Fruit fly (Drosophila melanogaster) whole organism, embryonic: ENCODE data around the gene CG43233.

ENCODE experiments used
- Atf-2 ChIP-seq: fragments of 200-800 bp; sonication (Bioruptor generic); optimal IDR thresholded peaks from 2 replicates; lab custom pipeline; 2016; ENCODE audit warnings: missing biosample characterization, missing genetic modification characterization
- Awh ChIP-seq: fragments of 200-800 bp; sonication (Bioruptor generic); IDR thresholded peaks from 2 replicates; pipeline ENCODE4, ENCODE4 v1.3.6; 2022; ENCODE audit warnings: missing biosample characterization, missing genetic modification characterization
- Bgb ChIP-seq: fragments of 200-800 bp; sonication (Bioruptor generic); IDR thresholded peaks from 2 replicates; pipeline ENCODE4 v1.3.6; 2022; ENCODE audit warnings: missing biosample characterization, missing genetic modification characterization; ENCODE audit not compliant: partially characterized antibody
- CG10565 ChIP-seq: fragments of 200-800 bp; sonication (Bioruptor generic); optimal IDR thresholded peaks from 3 replicates; lab custom pipeline; 2016; ENCODE audit warnings: missing biosample characterization, mild to moderate bottlenecking, missing genetic modification characterization
- CG11093 ChIP-seq: fragments of 200-800 bp; sonication (Bioruptor generic); IDR thresholded peaks from 3 replicates; pipeline ENCODE4 v1.3.6; 2022; ENCODE audit warnings: missing biosample characterization, missing genetic modification characterization
- CG12769 ChIP-seq: fragments of 200-800 bp; sonication (Bioruptor generic); optimal IDR thresholded peaks from 2 replicates; lab custom pipeline; 2019; ENCODE audit warnings: missing biosample characterization, mild to moderate bottlenecking, missing genetic modification characterization, moderate library complexity
- CG14860 ChIP-seq: fragments of 200-800 bp; sonication (Bioruptor generic); IDR thresholded peaks from 3 replicates; pipeline ENCODE4 v1.3.6; 2022; ENCODE audit warnings: missing biosample characterization, missing genetic modification characterization; ENCODE audit not compliant: partially characterized antibody
- CG15269 ChIP-seq: fragments of 200-800 bp; sonication (Bioruptor generic); optimal IDR thresholded peaks from 2 replicates; lab custom pipeline; 2018; ENCODE audit warnings: missing biosample characterization, mild to moderate bottlenecking, missing genetic modification characterization, moderate library complexity
- CG16863 ChIP-seq: fragments of 200-800 bp; sonication (Bioruptor generic); optimal IDR thresholded peaks from 3 replicates; lab custom pipeline; 2016; ENCODE audit warnings: missing biosample characterization, missing genetic modification characterization
- CG17361 ChIP-seq: fragments of 200-800 bp; sonication (Bioruptor generic); IDR thresholded peaks from 3 replicates; pipeline ENCODE4 v1.3.6; 2022; ENCODE audit warnings: missing biosample characterization, missing genetic modification characterization
- CG17385 ChIP-seq: fragments of 200-800 bp; sonication (Bioruptor generic); optimal IDR thresholded peaks from 3 replicates; lab custom pipeline; 2018; ENCODE audit warnings: missing biosample characterization, mild to moderate bottlenecking, missing genetic modification characterization
- CG2116 ChIP-seq: fragments of 200-800 bp; sonication (Bioruptor generic); optimal IDR thresholded peaks from 3 replicates; lab custom pipeline; 2018; ENCODE audit warnings: missing biosample characterization, mild to moderate bottlenecking, missing genetic modification characterization
- CG32772 ChIP-seq: fragments of 200-800 bp; sonication (Bioruptor generic); IDR thresholded peaks from 2 replicates; pipeline ENCODE4 v1.3.6; 2022; ENCODE audit warnings: missing biosample characterization, missing genetic modification characterization
- CG3281 ChIP-seq: fragments of 200-800 bp; sonication (Bioruptor generic); optimal IDR thresholded peaks from 3 replicates; lab custom pipeline; 2017; ENCODE audit warnings: missing biosample characterization, mild to moderate bottlenecking, missing genetic modification characterization
- CG34422 ChIP-seq: fragments of 200-800 bp; sonication (Bioruptor generic); IDR thresholded peaks from 3 replicates; pipeline ENCODE4 v1.3.6; 2022; ENCODE audit warnings: missing biosample characterization, missing genetic modification characterization
- CG4328 ChIP-seq: fragments of 200-800 bp; sonication (Bioruptor generic); optimal IDR thresholded peaks from 3 replicates; lab custom pipeline; 2017; ENCODE audit warnings: missing biosample characterization, missing genetic modification reagents, missing genetic modification characterization
- CG5180 ChIP-seq: fragments of 200-800 bp; sonication (Bioruptor generic); optimal IDR thresholded peaks from 3 replicates; lab custom pipeline; 2017; ENCODE audit warnings: missing biosample characterization, missing genetic modification characterization, mild to moderate bottlenecking, moderate library complexity, missing genetic modification reagents
- CG6272 ChIP-seq: fragments of 200-800 bp; sonication (Bioruptor generic); IDR thresholded peaks from 2 replicates; pipeline ENCODE4 v1.3.6; 2022; ENCODE audit warnings: missing biosample characterization, missing genetic modification characterization
- CG8089 ChIP-seq: fragments of 200-800 bp; sonication (Bioruptor generic); optimal IDR thresholded peaks from 3 replicates; lab custom pipeline; 2016; ENCODE audit warnings: missing biosample characterization, missing genetic modification characterization
- CG8290 ChIP-seq, 3 experiments: fragments of 200-800 bp; sonication (Bioruptor generic); optimal IDR thresholded peaks; 2 replicates each; lab custom pipeline; 2016 to 2019; ENCODE audit warnings: missing biosample characterization in 3 of 3, missing genetic modification characterization in 3 of 3, mild to moderate bottlenecking in 2 of 3, moderate library complexity in 1 of 3
- CTCF ChIP-seq: fragments of 200-800 bp; sonication (Bioruptor generic); optimal IDR thresholded peaks from 2 replicates; lab custom pipeline; 2017; ENCODE audit warnings: missing biosample characterization, mild to moderate bottlenecking, missing genetic modification characterization, moderate library complexity
- D19A ChIP-seq: fragments of 200-800 bp; optimal IDR thresholded peaks from 3 replicates; lab custom pipeline; 2019; ENCODE audit warnings: missing biosample characterization, mild to moderate bottlenecking, missing genetic modification characterization, moderate library complexity
- Elba2 ChIP-seq: fragments of 200-800 bp; sonication (Bioruptor generic); optimal IDR thresholded peaks from 3 replicates; lab custom pipeline; 2016; ENCODE audit warnings: missing biosample characterization, missing genetic modification characterization
- Gug ChIP-seq: fragments of 200-800 bp; sonication (Bioruptor generic); IDR thresholded peaks from 4 replicates; pipeline ENCODE4 v1.3.6; 2022; ENCODE audit warnings: missing biosample characterization, missing genetic modification characterization
- H2.0 ChIP-seq: fragments of 200-800 bp; sonication (Bioruptor generic); IDR thresholded peaks from 2 replicates; pipeline ENCODE4 v1.3.6; 2022; ENCODE audit warnings: missing biosample characterization, missing genetic modification characterization
- Max ChIP-seq: fragments of 200-800 bp; sonication (Bioruptor generic); optimal IDR thresholded peaks from 2 replicates; lab custom pipeline; 2016; ENCODE audit warnings: missing biosample characterization, mild to moderate bottlenecking, missing genetic modification characterization
- Myb ChIP-seq: fragments of 200-800 bp; sonication (Bioruptor generic); optimal IDR thresholded peaks from 2 replicates; lab custom pipeline; 2016; ENCODE audit warnings: missing biosample characterization, missing genetic modification characterization
- Nf-YA ChIP-seq: fragments of 200-800 bp; sonication (Bioruptor generic); IDR thresholded peaks from 2 replicates; pipeline ENCODE4 v1.3.6; 2022; ENCODE audit warnings: missing biosample characterization, missing genetic modification characterization
- Nf-YB ChIP-seq: fragments of 200-800 bp; sonication (Bioruptor generic); optimal IDR thresholded peaks from 3 replicates; lab custom pipeline; 2019; ENCODE audit warnings: missing biosample characterization, mild to moderate bottlenecking, missing genetic modification characterization, moderate library complexity
- Oaz ChIP-seq: fragments of 200-800 bp; sonication (Bioruptor generic); IDR thresholded peaks from 2 replicates; pipeline ENCODE4 v1.3.6; 2022; ENCODE audit warnings: missing biosample characterization, missing genetic modification characterization
- Opbp ChIP-seq: fragments of 200-800 bp; sonication (Bioruptor generic); IDR thresholded peaks from 3 replicates; pipeline ENCODE4 v1.3.6; 2022; ENCODE audit warnings: missing biosample characterization, missing genetic modification characterization; ENCODE audit not compliant: partially characterized antibody
- YL-1 ChIP-seq: fragments of 200-800 bp; sonication (Bioruptor generic); optimal IDR thresholded peaks from 3 replicates; lab custom pipeline; 2017; ENCODE audit warnings: missing biosample characterization, mild to moderate bottlenecking, missing genetic modification characterization
- ac ChIP-seq: fragments of 200-800 bp; sonication (Bioruptor generic); optimal IDR thresholded peaks from 3 replicates; lab custom pipeline; 2017; ENCODE audit warnings: missing biosample characterization, mild to moderate bottlenecking, missing genetic modification characterization
- ash1 ChIP-seq: fragments of 200-800 bp; sonication (Bioruptor generic); optimal IDR thresholded peaks from 2 replicates; lab custom pipeline; 2018; ENCODE audit warnings: missing biosample characterization, mild to moderate bottlenecking, missing genetic modification characterization
- bcd ChIP-seq: fragments of 200-800 bp; sonication (Bioruptor generic); optimal IDR thresholded peaks from 2 replicates; lab custom pipeline; 2017; ENCODE audit warnings: missing biosample characterization, mild to moderate bottlenecking, missing genetic modification characterization
- chn ChIP-seq: fragments of 200-800 bp; sonication (Bioruptor generic); optimal IDR thresholded peaks from 2 replicates; lab custom pipeline; 2016; ENCODE audit warnings: missing biosample characterization, missing genetic modification characterization
- crc ChIP-seq: fragments of 200-800 bp; sonication (Bioruptor generic); optimal IDR thresholded peaks from 2 replicates; lab custom pipeline; 2016; ENCODE audit warnings: missing biosample characterization, missing genetic modification characterization
- crol ChIP-seq: fragments of 200-800 bp; sonication (Bioruptor generic); IDR thresholded peaks from 2 replicates; pipeline ENCODE4 v1.3.6; 2022; ENCODE audit warnings: missing biosample characterization, missing genetic modification characterization
- en ChIP-seq: fragments of 200-800 bp; sonication (Bioruptor generic); optimal IDR thresholded peaks from 2 replicates; lab custom pipeline; 2016; ENCODE audit warnings: missing biosample characterization, missing genetic modification characterization
- gcm2 ChIP-seq: fragments of 200-800 bp; sonication (Bioruptor generic); optimal IDR thresholded peaks from 2 replicates; lab custom pipeline; 2016; ENCODE audit warnings: missing biosample characterization, missing genetic modification characterization
- grau ChIP-seq: fragments of 200-800 bp; optimal IDR thresholded peaks from 3 replicates; lab custom pipeline; 2019; ENCODE audit warnings: missing biosample characterization, mild to moderate bottlenecking, missing genetic modification characterization, moderate library complexity
- gt ChIP-seq: fragments of 200-800 bp; sonication (Bioruptor generic); IDR thresholded peaks from 2 replicates; pipeline ENCODE4 v1.3.6; 2022; ENCODE audit warnings: missing biosample characterization, missing genetic modification characterization
- h ChIP-seq: fragments of >200 bp; optimal IDR thresholded peaks from 2 replicates; lab custom pipeline; 2017
- insv ChIP-seq, 2 experiments: fragments of 200-800 bp; sonication (Bioruptor generic); optimal IDR thresholded peaks; 3 replicates each; lab custom pipeline; 2016 to 2018; ENCODE audit warnings: missing biosample characterization in 2 of 2, missing genetic modification characterization in 2 of 2
- ken ChIP-seq: fragments of 200-800 bp; sonication (Bioruptor generic); IDR thresholded peaks from 3 replicates; pipeline ENCODE4 v1.3.6; 2022; ENCODE audit warnings: missing biosample characterization, missing genetic modification characterization
- nerfin-1 ChIP-seq: fragments of 200-800 bp; sonication (Bioruptor generic); optimal IDR thresholded peaks from 3 replicates; lab custom pipeline; 2019; ENCODE audit warnings: missing biosample characterization, mild to moderate bottlenecking, missing genetic modification characterization, moderate library complexity
- nmo ChIP-seq: fragments of 200-800 bp; sonication (Bioruptor generic); optimal IDR thresholded peaks from 2 replicates; lab custom pipeline; 2018; ENCODE audit warnings: missing biosample characterization, mild to moderate bottlenecking, missing genetic modification characterization, moderate library complexity
- peb ChIP-seq: fragments of 200-800 bp; sonication (Bioruptor generic); IDR thresholded peaks from 2 replicates; pipeline ENCODE4 v1.3.6; 2022; ENCODE audit warnings: missing biosample characterization, missing genetic modification characterization
- pros ChIP-seq: fragments of 200-800 bp; sonication (Bioruptor generic); optimal IDR thresholded peaks from 3 replicates; lab custom pipeline; 2019; ENCODE audit warnings: missing biosample characterization, mild to moderate bottlenecking, missing genetic modification characterization, moderate library complexity
- sima ChIP-seq: fragments of 200-800 bp; sonication (Bioruptor generic); optimal IDR thresholded peaks from 2 replicates; lab custom pipeline; 2016; ENCODE audit warnings: missing biosample characterization, missing genetic modification characterization
- wdn ChIP-seq: fragments of 200-800 bp; sonication (Bioruptor generic); IDR thresholded peaks from 2 replicates; pipeline ENCODE4 v1.3.6; 2022; ENCODE audit warnings: missing biosample characterization, missing genetic modification characterization
- z ChIP-seq: fragments of 200-800 bp; sonication (Bioruptor generic); IDR thresholded peaks from 3 replicates; pipeline ENCODE4 v1.3.6; 2022; ENCODE audit warnings: missing biosample characterization, missing genetic modification characterization

Gene CG43233

DNA sequence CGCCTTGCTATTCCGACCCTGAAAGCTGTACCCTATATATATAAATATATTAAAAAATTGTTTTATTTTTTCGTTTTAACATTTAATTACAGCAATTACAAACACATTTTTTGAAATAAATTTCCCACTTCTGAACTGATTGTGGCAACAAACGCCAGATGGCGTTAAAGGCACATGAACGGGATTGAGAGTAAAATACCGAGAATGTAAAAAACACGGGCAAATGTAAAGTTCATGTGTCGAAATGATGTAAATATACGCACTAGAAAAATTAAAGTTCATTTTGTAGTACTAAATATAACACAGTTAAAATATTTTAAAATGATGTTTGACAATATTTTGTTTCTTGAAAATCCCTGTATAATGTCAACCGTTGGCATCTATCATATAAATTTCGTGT, 8.8 kb downstream of the CG43233 start (continued):
- TF ChIP-seq gcm2 (GFP tag; lab: Kevin White, UChicago) (no peak), Awh (GFP tag; lab: Robert Waterston, UW) (no peak), sima (GFP tag; lab: Kevin White, UChicago) (no peak), insv (GFP tag; optimal IDR thresholded peaks at IDR 0.05; lab: Kevin White, UChicago) (peak in 1 of 2 experiments; percentile 15), en (GFP tag; lab: Kevin White, UChicago) (no peak), ken (GFP tag; lab: Robert Waterston, UW) (no peak), YL-1 (GFP tag; lab: Kevin White, UChicago) (no peak), chn (GFP tag; lab: Kevin White, UChicago) (no peak), CG3281 (GFP tag; lab: Kevin White, UChicago) (peak; percentile 8), Oaz (GFP tag; lab: Robert Waterston, UW) (no peak), nerfin-1 (peak; percentile 34), Myb (peak; percentile 38), pros (no peak), CG15269 (tag; lab: Kevin White, UChicago) (peak; percentile 33), CG5180 (GFP tag; lab: Kevin White, UChicago) (no peak), Bgb (GFP tag; lab: Robert Waterston, UW) (peak; percentile 81), D19A (tag; lab: Kevin White, UChicago) (peak; percentile 13), crc (GFP tag; lab: Kevin White, UChicago) (no peak), CG8089 (GFP tag; lab: Kevin White, UChicago) (no peak), CG11093 (GFP tag; lab: Robert Waterston, UW) (no peak), ac (GFP tag; lab: Kevin White, UChicago) (no peak), ash1 (no peak), crol (GFP tag; lab: Robert Waterston, UW) (no peak), Max (GFP tag; lab: Kevin White, UChicago) (no peak), z (GFP tag; lab: Robert Waterston, UW) (no peak), Nf-YB (GFP tag; lab: Kevin White, UChicago) (no peak), CG8290 (GFP tag; optimal IDR thresholded peaks at IDR 0.05; lab: Kevin White, UChicago) (no peak), CG8290 (tag; optimal IDR thresholded peaks at IDR 0.05; lab: Kevin White, UChicago) (peak; percentile 23 to 35), Atf-2 (GFP tag; lab: Kevin White, UChicago) (no peak), CG32772 (0 out of 2 replicates have a peak, but pooled peaks have one; percentile 5), CG34422 (no peak), grau (tag; lab: Kevin White, UChicago) (peak; percentile 41), CG17361 (0 out of 3 replicates have a peak, but pooled peaks have one; percentile 21), Opbp (GFP tag; lab: Robert Waterston, UW) (peak; percentile 12; the same call in 2 of the 3 replicates), wdn (GFP tag; lab: Robert Waterston, UW) (no peak), nmo (GFP tag; lab: Kevin White, UChicago) (peak; percentile 21), CG10565 (GFP tag; lab: Kevin White, UChicago) (no peak), H2.0 (GFP tag; lab: Robert Waterston, UW) (no peak), CG16863 (GFP tag; lab: Kevin White, UChicago) (no peak), CG6272 (GFP tag; lab: Robert Waterston, UW) (no peak; the same call in 1 of the 2 replicates), CG17385 (GFP tag; lab: Kevin White, UChicago) (peak; percentile 26), CG12769 (no peak), peb (no peak), CG14860 (GFP tag; lab: Robert Waterston, UW) (peak; percentile 26; the same call in 1 of the 3 replicates), Elba2 (GFP tag; lab: Kevin White, UChicago) (no peak), Gug (GFP tag; lab: Robert Waterston, UW) (no peak), bcd (GFP tag; lab: Kevin White, UChicago) (peak; percentile 28), CG2116 (GFP tag; lab: Kevin White, UChicago) (no peak), CTCF (peak; percentile 94), Nf-YA (GFP tag; lab: Robert Waterston, UW) (no peak), h (lab: Kevin White, UChicago) (no peak), gt (GFP tag; lab: Robert Waterston, UW) (no peak), CG4328 (GFP tag; lab: Kevin White, UChicago) (no peak)
